Fruit fly (Drosophila melanogaster): Measurements from ENCODE around the gene CG43169.
A peak's percentile ranks its signal among the peaks of the same experiment; 100 is the strongest.

CG43169 gene

dm6 chr3L:8841757-8842156, 46.7 kb downstream of the CG43169 start:
- TF ChIP-seq CG7839 (tag; optimal IDR thresholded peaks at IDR 0.05) (peak; percentile 86), ara (GFP tag; IDR thresholded peaks at IDR 0.05) (peak; percentile 72), MBD-R2 (GFP tag; IDR thresholded peaks at IDR 0.05) (peak; percentile 41; the same call in 1 of the 2 replicates), Ada2b (GFP tag; IDR thresholded peaks at IDR 0.05) (peak; percentile 78), Ptx1 (GFP tag; IDR thresholded peaks at IDR 0.05) (peak; percentile 85), BtbVII (GFP tag; optimal IDR thresholded peaks at IDR 0.05) (peak; percentile 62), corto (GFP tag; optimal IDR thresholded peaks at IDR 0.05) (no peak), wdn (GFP tag; IDR thresholded peaks at IDR 0.05) (peak; percentile 47), dm (GFP tag; optimal IDR thresholded peaks at IDR 0.05) (peak; percentile 25), CG1792 (GFP tag; optimal IDR thresholded peaks at IDR 0.05) (peak; percentile 14), Hr51 (GFP tag; optimal IDR thresholded peaks at IDR 0.05) (peak in 1 of 2 experiments; percentile 81), CG18262 (tag; optimal IDR thresholded peaks at IDR 0.05) (peak; percentile 77), CG7556 (GFP tag; optimal IDR thresholded peaks at IDR 0.05) (peak; percentile 79), HLHmδ (GFP tag; optimal IDR thresholded peaks at IDR 0.05) (no peak), h (optimal IDR thresholded peaks at IDR 0.05) (no peak), CG2129 (GFP tag; IDR thresholded peaks at IDR 0.05; ENCODE audit: partially characterized antibody) (no peak), CG12942 (GFP tag; optimal IDR thresholded peaks at IDR 0.05) (peak; percentile 14), CG6689 (GFP tag; IDR thresholded peaks at IDR 0.05) (peak; percentile 76), gro (GFP tag; optimal IDR thresholded peaks at IDR 0.05) (peak; percentile 8), NfI (GFP tag; optimal IDR thresholded peaks at IDR 0.05) (peak; percentile 60), Opbp (GFP tag; IDR thresholded peaks at IDR 0.05; ENCODE audit: partially characterized antibody) (no peak), CG14014 (GFP tag; IDR thresholded peaks at IDR 0.05) (peak; percentile 83), CG4404 (GFP tag; IDR thresholded peaks at IDR 0.05) (peak; percentile 68), CG4707 (GFP tag; optimal IDR thresholded peaks at IDR 0.05) (peak; percentile 47), Aef1 (GFP tag; IDR thresholded peaks at IDR 0.05) (peak; percentile 72), Fer2 (tag; optimal IDR thresholded peaks at IDR 0.05) (peak; percentile 61), ATbp (GFP tag; optimal IDR thresholded peaks at IDR 0.05) (peak; percentile 71), jing (GFP tag; optimal IDR thresholded peaks at IDR 0.05) (peak; percentile 62), CrebB (tag; optimal IDR thresholded peaks at IDR 0.05) (peak; percentile 54), CG9727 (GFP tag; optimal IDR thresholded peaks at IDR 0.05) (peak; percentile 70), MESR4 (GFP tag; optimal IDR thresholded peaks at IDR 0.05) (no peak), ham (GFP tag; IDR thresholded peaks at IDR 0.05) (no peak), abd-A (tag; optimal IDR thresholded peaks at IDR 0.05) (no peak), CG13775 (GFP tag; optimal IDR thresholded peaks at IDR 0.05) (peak; percentile 47), chinmo (GFP tag; IDR thresholded peaks at IDR 0.05; ENCODE audit: partially characterized antibody) (no peak), CG15601 (tag; optimal IDR thresholded peaks at IDR 0.05) (peak; percentile 71), CG13287 (GFP tag; IDR thresholded peaks at IDR 0.05; ENCODE audit: partially characterized antibody) (no peak), D19A (tag; optimal IDR thresholded peaks at IDR 0.05) (peak; percentile 77), CG10979 (tag; optimal IDR thresholded peaks at IDR 0.05) (peak; percentile 79), CG11456 (GFP tag; IDR thresholded peaks at IDR 0.05) (peak; percentile 78; the same call in 1 of the 3 replicates), CG6854 (GFP tag; optimal IDR thresholded peaks at IDR 0.05) (peak; percentile 43), E2f1 (GFP tag; IDR thresholded peaks at IDR 0.05) (peak; percentile 74), fd64A (GFP tag; optimal IDR thresholded peaks at IDR 0.05) (no peak), CG13296 (GFP tag; optimal IDR thresholded peaks at IDR 0.05) (peak; percentile 61), da (GFP tag; optimal IDR thresholded peaks at IDR 0.05) (no peak), mirr (GFP tag; optimal IDR thresholded peaks at IDR 0.05) (peak; percentile 9), CG8944 (GFP tag; optimal IDR thresholded peaks at IDR 0.05) (peak; percentile 47), CkIIα-i1 (GFP tag; IDR thresholded peaks at IDR 0.05) (no peak), lbe (GFP tag; optimal IDR thresholded peaks at IDR 0.05) (no peak), CG12071 (GFP tag; optimal IDR thresholded peaks at IDR 0.05) (peak; percentile 71), Doc3 (GFP tag; IDR thresholded peaks at IDR 0.05; ENCODE audit: partially characterized antibody) (no peak)

Measured in whole organism, embryonic.